Fruit fly (Drosophila melanogaster): ENCODE results near the gene CG5808.
A peak's percentile ranks its signal among the peaks of the same experiment; 100 is the strongest.

CG5808 gene

dm6 chr3R:24787734-24788133 lies 29.1 kb downstream of the CG5808 start, which contains the start of gene Ets96B:
Ets96B (plus strand) TSS chr3R:24788054.
- no peak for TF ChIP-seq rn (GFP tag; IDR thresholded peaks at IDR 0.05)
- TF ChIP-seq Ets98B (GFP tag; IDR thresholded peaks at IDR 0.05): no peak
- TF ChIP-seq EcR (GFP tag; optimal IDR thresholded peaks at IDR 0.05): no peak
- TF ChIP-seq CG13204 (GFP tag; optimal IDR thresholded peaks at IDR 0.05): no peak
- TF ChIP-seq CG9948 (tag; optimal IDR thresholded peaks at IDR 0.05): no peak
- no peak for TF ChIP-seq fd96Ca (GFP tag; IDR thresholded peaks at IDR 0.05)
- TF ChIP-seq CG4496 (GFP tag; IDR thresholded peaks at IDR 0.05): no peak
- TF ChIP-seq CG34367 (tag; optimal IDR thresholded peaks at IDR 0.05): no peak
- no peak for TF ChIP-seq CG32121 (GFP tag; IDR thresholded peaks at IDR 0.05)
- TF ChIP-seq CG17806 (tag; optimal IDR thresholded peaks at IDR 0.05): no peak
- no peak for TF ChIP-seq CG8301 (tag; optimal IDR thresholded peaks at IDR 0.05)
- no peak for TF ChIP-seq CG8159 (tag; optimal IDR thresholded peaks at IDR 0.05)
- no peak for TF ChIP-seq D1 (tag; optimal IDR thresholded peaks at IDR 0.05)
- no peak for TF ChIP-seq gl (tag; optimal IDR thresholded peaks at IDR 0.05)
- TF ChIP-seq CG10348 (GFP tag; IDR thresholded peaks at IDR 0.05): no peak
- TF ChIP-seq CG12605 (GFP tag; IDR thresholded peaks at IDR 0.05): no peak

dm6 chr3R:24787042-24787565 lies 29.7 kb downstream of the CG5808 start, which contains the start of gene CG5805:
CG5805 (minus strand) TSS chr3R:24787421.
- TF ChIP-seq CG34367 (tag; optimal IDR thresholded peaks at IDR 0.05) (peak; percentile 57), CG15710 (tag; optimal IDR thresholded peaks at IDR 0.05) (peak; percentile 38), gl (tag; optimal IDR thresholded peaks at IDR 0.05) (peak; percentile 22), rn (GFP tag; IDR thresholded peaks at IDR 0.05) (0 out of 2 replicates have a peak, but pooled peaks have one; percentile 7), fd96Ca (GFP tag; IDR thresholded peaks at IDR 0.05) (no peak), CG10348 (GFP tag; IDR thresholded peaks at IDR 0.05) (no peak), CG32121 (GFP tag; IDR thresholded peaks at IDR 0.05) (no peak), Pif1B (GFP tag; optimal IDR thresholded peaks at IDR 0.05) (peak; percentile 24), CG12605 (GFP tag; IDR thresholded peaks at IDR 0.05) (peak; percentile 20; the same call in 1 of the 2 replicates), CG8301 (tag; optimal IDR thresholded peaks at IDR 0.05) (no peak), Pif1A (GFP tag; optimal IDR thresholded peaks at IDR 0.05) (peak; percentile 45), CG8159 (tag; optimal IDR thresholded peaks at IDR 0.05) (peak; percentile 50), CG14655 (GFP tag; optimal IDR thresholded peaks at IDR 0.05) (peak; percentile 43), CG13204 (GFP tag; optimal IDR thresholded peaks at IDR 0.05) (no peak), EcR (GFP tag; optimal IDR thresholded peaks at IDR 0.05) (peak; percentile 56), CG4496 (GFP tag; IDR thresholded peaks at IDR 0.05) (peak; percentile 85), Ets98B (GFP tag; IDR thresholded peaks at IDR 0.05) (peak; percentile 47; the same call in 1 of the 2 replicates), CG17806 (tag; optimal IDR thresholded peaks at IDR 0.05) (peak; percentile 16), D1 (tag; optimal IDR thresholded peaks at IDR 0.05) (no peak), CG9948 (tag; optimal IDR thresholded peaks at IDR 0.05) (peak; percentile 4), Snoo (tag; optimal IDR thresholded peaks at IDR 0.05) (peak; percentile 84)

dm6 chr3R:24778218-24778739 lies 38.5 kb downstream of the CG5808 start:
- TF ChIP-seq CG8159 (tag; optimal IDR thresholded peaks at IDR 0.05) (no peak), Pif1B (GFP tag; optimal IDR thresholded peaks at IDR 0.05) (no peak), CG15710 (tag; optimal IDR thresholded peaks at IDR 0.05) (no peak), rn (GFP tag; IDR thresholded peaks at IDR 0.05) (no peak), CG32121 (GFP tag; IDR thresholded peaks at IDR 0.05) (no peak), CG13204 (GFP tag; optimal IDR thresholded peaks at IDR 0.05) (no peak), CG12605 (GFP tag; IDR thresholded peaks at IDR 0.05) (no peak), Ets98B (GFP tag; IDR thresholded peaks at IDR 0.05) (no peak), CG34367 (tag; optimal IDR thresholded peaks at IDR 0.05) (no peak), CG4496 (GFP tag; IDR thresholded peaks at IDR 0.05) (no peak), CG10348 (GFP tag; IDR thresholded peaks at IDR 0.05) (no peak), D1 (tag; optimal IDR thresholded peaks at IDR 0.05) (no peak), Pif1A (GFP tag; optimal IDR thresholded peaks at IDR 0.05) (no peak), CG9948 (tag; optimal IDR thresholded peaks at IDR 0.05) (no peak)

dm6 chr3R:24777101-24777500 lies 39.7 kb downstream of the CG5808 start:
- TF ChIP-seq CG13204 (GFP tag; optimal IDR thresholded peaks at IDR 0.05) (no peak), CG9948 (tag; optimal IDR thresholded peaks at IDR 0.05) (no peak), CG17806 (tag; optimal IDR thresholded peaks at IDR 0.05) (no peak)

- TF ChIP-seq CG17806 (tag; optimal IDR thresholded peaks at IDR 0.05) (no peak), fd96Ca (GFP tag; IDR thresholded peaks at IDR 0.05) (no peak), Pif1A (GFP tag; optimal IDR thresholded peaks at IDR 0.05) (peak; percentile 1), CG14655 (GFP tag; optimal IDR thresholded peaks at IDR 0.05) (peak; percentile 26), rn (GFP tag; IDR thresholded peaks at IDR 0.05) (peak; percentile 31; the same call in 1 of the 2 replicates), CG4496 (GFP tag; IDR thresholded peaks at IDR 0.05) (peak; percentile 40; the same call in 1 of the 3 replicates)
These were observed 43.4 kb downstream of the CG5808 start for dm6 chr3R:24773422-24773821.

dm6 chr3R:24773016-24773415 lies 43.8 kb downstream of the CG5808 start:
- TF ChIP-seq Ets98B (GFP tag; IDR thresholded peaks at IDR 0.05) (no peak), Snoo (tag; optimal IDR thresholded peaks at IDR 0.05) (no peak), CG17806 (tag; optimal IDR thresholded peaks at IDR 0.05) (no peak), gl (tag; optimal IDR thresholded peaks at IDR 0.05) (no peak), EcR (GFP tag; optimal IDR thresholded peaks at IDR 0.05) (no peak), CG10348 (GFP tag; IDR thresholded peaks at IDR 0.05) (no peak), D1 (tag; optimal IDR thresholded peaks at IDR 0.05) (no peak), CG4496 (GFP tag; IDR thresholded peaks at IDR 0.05) (no peak), CG8159 (tag; optimal IDR thresholded peaks at IDR 0.05) (no peak), CG15710 (tag; optimal IDR thresholded peaks at IDR 0.05) (no peak), CG12605 (GFP tag; IDR thresholded peaks at IDR 0.05) (no peak), CG32121 (GFP tag; IDR thresholded peaks at IDR 0.05) (no peak), CG34367 (tag; optimal IDR thresholded peaks at IDR 0.05) (no peak), CG13204 (GFP tag; optimal IDR thresholded peaks at IDR 0.05) (no peak), Pif1B (GFP tag; optimal IDR thresholded peaks at IDR 0.05) (no peak), CG9948 (tag; optimal IDR thresholded peaks at IDR 0.05) (no peak), CG14655 (GFP tag; optimal IDR thresholded peaks at IDR 0.05) (no peak)

Data from whole organism, pupa.